Fruit fly (Drosophila melanogaster): ENCODE results near the gene CG13060.

The CG13060 gene

DNA sequence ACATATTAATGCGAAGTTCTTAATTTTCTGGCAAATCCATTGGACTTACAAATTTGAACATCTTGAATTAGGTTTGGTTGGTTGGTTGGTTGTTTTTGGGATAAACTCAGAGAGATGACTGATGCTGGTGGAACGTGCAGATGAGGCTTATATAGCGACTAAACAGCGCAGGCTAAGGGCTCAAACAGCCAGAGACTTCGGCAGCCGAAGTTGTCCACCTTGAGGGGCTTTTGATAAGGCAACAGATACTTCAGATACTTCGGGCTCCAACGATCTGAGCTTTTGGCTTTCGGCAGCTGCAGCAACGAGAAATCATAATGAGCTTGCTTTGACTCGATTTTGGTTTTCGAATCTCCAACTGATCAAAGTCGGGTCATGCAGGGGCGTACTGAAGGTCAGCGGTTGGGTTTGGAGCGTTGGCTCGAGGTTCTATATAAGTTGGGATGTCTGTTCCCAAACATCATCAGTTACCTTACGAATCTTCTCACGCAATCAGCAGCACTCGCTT is at the start of gene CG13060, which contains the start of gene CG13041:
TSS of gene CG13060 (plus strand) at position 458 of the 508 bp plus-strand sequence.
TSS of gene CG13041 (minus strand) at position 128 of the 508 bp plus-strand sequence.
- no peak for TF ChIP-seq CG17801 (GFP tag; optimal IDR thresholded peaks at IDR 0.05; ENCODE audit: partially characterized antibody)

dm6 chr3L:16270802-16271332 is 48.8 kb upstream of the CG13060 start, which contains the start of the genes CG34248 and CG13067:
Gene CG34248 (minus strand): TSS chr3L:16270902.
Gene CG13067 (plus strand): TSS chr3L:16271282.
- TF ChIP-seq CG17801 (GFP tag; optimal IDR thresholded peaks at IDR 0.05; ENCODE audit: partially characterized antibody), result no peak

- TF ChIP-seq CG17801 (GFP tag; optimal IDR thresholded peaks at IDR 0.05; ENCODE audit: partially characterized antibody), result no peak
Measured at dm6 chr3L:16272338-16272959, 47.2 kb upstream of the CG13060 start, which contains the start of gene CG13066. Gene CG13066 (plus strand): TSS chr3L:16272909.

dm6 chr3L:16275391-16276017 is 44.2 kb upstream of the CG13060 start:
- TF ChIP-seq CG17801 (GFP tag; optimal IDR thresholded peaks at IDR 0.05; ENCODE audit: partially characterized antibody), result no peak

- TF ChIP-seq CG17801 (GFP tag; optimal IDR thresholded peaks at IDR 0.05; ENCODE audit: partially characterized antibody), result no peak
Measured at dm6 chr3L:16277135-16277534, 42.5 kb upstream of the CG13060 start, which contains the start of gene CG13065. Gene CG13065 (plus strand): TSS chr3L:16277435.

dm6 chr3L:16279171-16279570 is 40.5 kb upstream of the CG13060 start, which contains the start of gene CG13050:
Gene CG13050 (minus strand): TSS chr3L:16279271.
- TF ChIP-seq CG17801 (GFP tag; optimal IDR thresholded peaks at IDR 0.05; ENCODE audit: partially characterized antibody), result no peak

DNA sequence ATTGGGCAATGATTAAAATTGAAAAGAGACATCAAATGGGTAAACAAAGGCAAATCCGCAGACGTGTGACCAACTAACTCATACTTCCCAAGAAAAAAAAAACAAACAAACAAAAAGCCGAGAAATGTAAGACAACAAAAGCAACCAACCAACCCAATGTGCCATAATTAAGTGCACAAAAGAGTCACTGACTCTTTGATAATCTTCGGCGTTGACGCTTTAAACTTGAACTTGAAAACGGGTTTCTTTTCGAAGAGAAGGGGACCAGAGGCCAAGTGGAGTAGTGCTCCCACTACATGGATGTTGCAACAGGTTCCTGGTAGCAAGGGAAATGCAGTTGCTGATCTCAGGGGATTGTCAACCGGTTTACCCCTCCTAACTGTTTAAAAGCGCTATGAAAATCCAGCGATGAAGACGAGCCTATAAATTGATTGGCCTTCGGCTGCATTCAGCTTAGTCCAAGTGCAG is 39.6 kb upstream of the CG13060 start, which contains the start of gene CG13064:
TSS of gene CG13064 (plus strand) at position 418 of the 468 bp plus-strand sequence.
- TF ChIP-seq CG17801 (GFP tag; optimal IDR thresholded peaks at IDR 0.05; ENCODE audit: partially characterized antibody), result no peak

dm6 chr3L:16281880-16282556 is 37.6 kb upstream of the CG13060 start, which contains the start of gene CG13049:
Gene CG13049 (minus strand): TSS chr3L:16281930.
- TF ChIP-seq CG17801 (GFP tag; optimal IDR thresholded peaks at IDR 0.05; ENCODE audit: partially characterized antibody), result no peak

dm6 chr3L:16283821-16284220 is 35.8 kb upstream of the CG13060 start, which contains the start of gene CG13048:
Gene CG13048 (minus strand): TSS chr3L:16283921.
- no peak for TF ChIP-seq CG17801 (GFP tag; optimal IDR thresholded peaks at IDR 0.05; ENCODE audit: partially characterized antibody)

DNA sequence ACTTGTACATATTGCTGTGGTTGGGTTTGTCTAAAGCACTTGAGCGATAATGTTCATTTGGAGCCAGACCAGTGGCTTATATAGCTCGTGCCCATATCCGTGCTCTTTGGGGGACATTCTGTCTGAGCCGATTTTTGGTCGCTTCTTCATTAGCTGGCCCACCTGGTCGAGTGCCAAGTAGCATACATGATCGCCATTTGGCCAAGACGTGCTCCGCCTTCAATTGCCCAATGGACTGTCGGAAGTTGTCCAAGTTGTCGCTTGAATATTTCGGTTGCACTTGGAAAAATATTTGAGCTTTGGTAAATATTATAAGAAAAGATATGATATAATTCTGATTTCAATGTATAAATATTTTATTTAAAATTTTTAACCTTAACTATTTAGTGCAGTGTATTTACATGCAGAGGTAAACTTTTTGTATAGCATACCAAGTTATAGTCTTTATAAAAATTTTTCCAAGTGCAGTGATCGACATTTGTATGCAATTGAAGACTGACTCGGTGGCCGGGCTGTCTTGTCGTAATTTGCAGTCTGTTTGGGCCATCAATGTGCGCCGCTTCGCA is 34.2 kb upstream of the CG13060 start, which contains the start of gene CG13047:
TSS of gene CG13047 (minus strand) at position 51 of the 566 bp plus-strand sequence.
- no peak for TF ChIP-seq CG17801 (GFP tag; optimal IDR thresholded peaks at IDR 0.05; ENCODE audit: partially characterized antibody)

- TF ChIP-seq CG17801 (GFP tag; optimal IDR thresholded peaks at IDR 0.05; ENCODE audit: partially characterized antibody), result no peak
Measured at dm6 chr3L:16286258-16286657, 33.4 kb upstream of the CG13060 start.

DNA sequence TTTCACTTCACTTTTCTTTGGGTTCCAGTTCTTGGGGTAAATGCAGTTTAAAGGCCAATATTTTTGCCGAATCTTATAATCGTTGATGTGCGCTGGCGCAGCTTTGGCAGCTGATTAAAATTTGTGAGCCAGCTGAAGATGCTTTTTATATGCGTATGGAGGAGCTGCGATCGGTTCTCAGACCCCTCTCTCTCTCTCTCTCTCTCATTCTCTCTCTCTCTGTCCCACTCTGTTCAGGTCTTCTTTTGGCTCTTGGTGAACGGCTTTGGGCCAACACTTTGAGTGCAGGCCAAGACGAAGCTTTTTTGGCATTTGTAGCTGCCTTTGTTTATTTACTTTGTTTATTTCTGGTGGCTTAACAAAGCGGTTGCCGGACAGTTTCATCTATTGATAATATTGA is 31.3 kb upstream of the CG13060 start, which contains the start of gene CG13046:
TSS of gene CG13046 (minus strand) at position 101 of the 400 bp plus-strand sequence.
- no peak for TF ChIP-seq CG17801 (GFP tag; optimal IDR thresholded peaks at IDR 0.05; ENCODE audit: partially characterized antibody)

DNA sequence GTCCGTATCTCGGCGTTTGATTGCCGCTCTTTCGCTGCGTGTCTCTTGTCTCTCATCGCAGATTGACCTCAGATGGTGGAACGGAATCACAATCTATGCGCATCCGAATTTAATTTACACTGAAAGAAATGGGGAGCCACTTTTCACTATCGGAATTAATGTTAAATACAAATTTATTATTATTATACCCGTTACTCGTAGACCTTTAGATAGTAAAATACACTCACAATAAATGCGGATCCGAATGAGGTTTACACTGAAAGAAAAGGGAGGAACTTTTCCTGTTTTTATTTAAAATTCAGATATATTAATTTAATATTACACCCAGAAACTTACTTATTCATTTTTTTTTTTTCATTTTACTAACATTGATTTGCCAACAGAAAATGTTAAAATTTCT is 30.6 kb upstream of the CG13060 start:
- TF ChIP-seq CG17801 (GFP tag; optimal IDR thresholded peaks at IDR 0.05; ENCODE audit: partially characterized antibody), result no peak

DNA sequence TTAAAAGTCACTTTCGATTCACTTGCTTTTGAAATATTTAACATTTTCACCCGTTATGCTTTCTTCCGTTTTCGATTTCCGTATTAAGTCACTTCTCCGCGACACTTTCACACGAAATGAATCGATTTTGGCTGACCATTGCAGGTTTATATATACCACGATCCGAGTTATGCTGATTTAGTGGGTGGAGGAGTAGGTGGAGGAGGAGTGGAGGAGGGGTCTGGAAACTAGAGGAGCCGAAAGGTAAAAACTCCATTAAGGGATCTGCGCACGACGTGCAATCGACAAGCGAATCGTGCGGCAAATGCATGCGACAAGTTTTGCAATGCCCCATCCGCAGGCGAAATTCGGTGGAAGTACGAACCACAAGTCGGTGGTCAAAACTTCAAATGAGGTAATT is 28.8 kb upstream of the CG13060 start, which contains the start of gene CG13045:
TSS of gene CG13045 (minus strand) at position 101 of the 400 bp plus-strand sequence.
- TF ChIP-seq CG17801 (GFP tag; optimal IDR thresholded peaks at IDR 0.05; ENCODE audit: partially characterized antibody), result no peak

Data from ovary, adult (tissue).